Worm (Caenorhabditis elegans): Measurements from ENCODE around the gene flp-20.

flp-20 gene

ce11 chrX:9337832-9338231 is 11.9 kb downstream of the flp-20 start (continued):
- TF ChIP-seq pha-2 (tag; optimal IDR thresholded peaks at IDR 0.05), result no peak
- TF ChIP-seq pqm-1 (tag; optimal IDR thresholded peaks at IDR 0.05), result peak; percentile 3
- no peak for TF ChIP-seq pag-3 (tag; optimal IDR thresholded peaks at IDR 0.05; ENCODE audit: borderline replicate concordance)
- no peak for TF ChIP-seq zip-5 (tag; optimal IDR thresholded peaks at IDR 0.05)
- no peak for TF ChIP-seq pat-9 (tag; optimal IDR thresholded peaks at IDR 0.05)
- TF ChIP-seq hlh-13 (GFP tag; optimal IDR thresholded peaks at IDR 0.05), result no peak
- no peak for TF ChIP-seq ceh-30 (tag; optimal IDR thresholded peaks at IDR 0.05)
- TF ChIP-seq nhr-232 (tag; optimal IDR thresholded peaks at IDR 0.05), result no peak
- TF ChIP-seq tbx-2 (tag; optimal IDR thresholded peaks at IDR 0.05), result peak; percentile 86
- no peak for TF ChIP-seq mec-3 (tag; optimal IDR thresholded peaks at IDR 0.05; ENCODE audit: borderline replicate concordance)
- TF ChIP-seq nfya-1 (tag; optimal IDR thresholded peaks at IDR 0.05), result peak; percentile 75
- TF ChIP-seq ama-1 (optimal IDR thresholded peaks at IDR 0.05), result no peak
- TF ChIP-seq ztf-16 (tag; optimal IDR thresholded peaks at IDR 0.05), result no peak
- TF ChIP-seq ceh-2 (tag; optimal IDR thresholded peaks at IDR 0.05), result peak; percentile 37
- TF ChIP-seq ceh-48 (tag; optimal IDR thresholded peaks at IDR 0.05), result peak; percentile 81

ce11 chrX:9336227-9336626 is 13.5 kb downstream of the flp-20 start:
- TF ChIP-seq unc-55 (GFP tag; optimal IDR thresholded peaks at IDR 0.05) (no peak), che-1 (tag; optimal IDR thresholded peaks at IDR 0.05) (no peak), C08G9.2 (tag; optimal IDR thresholded peaks at IDR 0.05) (no peak), hlh-15 (tag; optimal IDR thresholded peaks at IDR 0.05) (no peak), unc-42 (tag; optimal IDR thresholded peaks at IDR 0.05) (no peak), tbx-2 (tag; optimal IDR thresholded peaks at IDR 0.05) (no peak), ceh-24 (tag; optimal IDR thresholded peaks at IDR 0.05) (no peak), fkh-6 (tag; optimal IDR thresholded peaks at IDR 0.05) (no peak), rnt-1 (tag; optimal IDR thresholded peaks at IDR 0.05) (no peak), C38D4.7 (GFP tag; optimal IDR thresholded peaks at IDR 0.05) (no peak), pqm-1 (tag; optimal IDR thresholded peaks at IDR 0.05) (no peak), hlh-30 (tag; optimal IDR thresholded peaks at IDR 0.05; ENCODE audit: insufficient read depth) (no peak), zip-5 (tag; optimal IDR thresholded peaks at IDR 0.05) (no peak)

ce11 chrX:9330721-9331212 is 18.9 kb downstream of the flp-20 start, which contains the start of gene T20B5.2:
TSS of gene T20B5.2 (plus strand) at chrX:9331162.
- TF ChIP-seq ceh-24 (tag; optimal IDR thresholded peaks at IDR 0.05) (no peak), che-1 (tag; optimal IDR thresholded peaks at IDR 0.05) (no peak), tbx-7 (tag; optimal IDR thresholded peaks at IDR 0.05) (no peak), F13H6.1 (tag; optimal IDR thresholded peaks at IDR 0.05) (no peak), unc-55 (GFP tag; optimal IDR thresholded peaks at IDR 0.05) (no peak), ceh-18 (tag; optimal IDR thresholded peaks at IDR 0.05) (no peak), ceh-6 (GFP tag; optimal IDR thresholded peaks at IDR 0.05) (no peak), pha-4 (tag; optimal IDR thresholded peaks at IDR 0.05) (no peak), ref-2 (tag; optimal IDR thresholded peaks at IDR 0.05) (no peak), Y22D7AL.16 (tag; optimal IDR thresholded peaks at IDR 0.05) (no peak), lin-11 (tag; optimal IDR thresholded peaks at IDR 0.05) (no peak), elt-4 (tag; optimal IDR thresholded peaks at IDR 0.05) (no peak), syd-9 (tag; optimal IDR thresholded peaks at IDR 0.05) (no peak), hlh-13 (GFP tag; optimal IDR thresholded peaks at IDR 0.05) (no peak), hlh-15 (tag; optimal IDR thresholded peaks at IDR 0.05) (no peak), fkh-6 (tag; optimal IDR thresholded peaks at IDR 0.05) (no peak), fkh-10 (GFP tag; optimal IDR thresholded peaks at IDR 0.05) (no peak), hlh-30 (tag; optimal IDR thresholded peaks at IDR 0.05; ENCODE audit: insufficient read depth) (no peak), T23F11.4 (GFP tag; optimal IDR thresholded peaks at IDR 0.05) (no peak)

- TF ChIP-seq fkh-6 (tag; optimal IDR thresholded peaks at IDR 0.05), result no peak
- TF ChIP-seq unc-42 (tag; optimal IDR thresholded peaks at IDR 0.05), result peak; percentile 84
- TF ChIP-seq ref-2 (tag; optimal IDR thresholded peaks at IDR 0.05), result no peak
- no peak for TF ChIP-seq zip-5 (tag; optimal IDR thresholded peaks at IDR 0.05)
- no peak for TF ChIP-seq eyg-1 (tag; optimal IDR thresholded peaks at IDR 0.05)
- TF ChIP-seq sdc-2 (tag; optimal IDR thresholded peaks at IDR 0.05), result no peak
These were observed 24.7 kb downstream of the flp-20 start for ce11 chrX:9324962-9325361.
